Fruit fly (Drosophila melanogaster): ENCODE data around the gene eIF2beta.

eIF2beta gene

DNA sequence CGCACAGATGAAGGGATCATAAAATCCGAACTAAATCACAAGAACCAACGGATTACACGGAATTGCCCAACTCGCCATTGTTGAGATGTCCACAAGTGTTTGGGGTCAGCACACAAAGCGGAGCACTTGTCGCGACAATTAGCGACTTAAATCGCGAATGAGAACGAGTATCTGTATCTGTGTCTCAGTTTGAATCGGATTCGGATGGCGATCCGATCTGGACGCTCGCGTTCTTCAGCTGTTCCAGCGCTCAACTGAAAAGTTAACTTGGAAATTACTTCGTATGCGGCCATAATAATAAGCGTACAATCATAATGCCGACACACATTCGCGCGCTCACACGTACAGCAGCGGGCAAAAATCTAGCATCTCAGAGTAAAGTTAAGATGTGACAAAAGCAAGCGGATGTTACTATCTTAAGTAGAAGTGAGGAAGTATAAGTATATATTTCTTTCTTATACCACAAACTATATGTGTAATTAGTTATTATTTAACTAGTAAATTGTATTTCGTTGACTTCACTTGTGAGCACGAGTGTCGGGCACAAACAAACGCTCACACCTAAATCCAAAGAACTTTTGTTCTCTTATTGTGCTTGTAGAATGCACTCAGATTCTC, 36.0 kb downstream of the eIF2beta start, which contains the start of gene CG10660 (continued):
- TF ChIP-seq Fer2 (tag; optimal IDR thresholded peaks at IDR 0.05) (no peak), klu (GFP tag; IDR thresholded peaks at IDR 0.05) (peak; percentile 23; the same call in 1 of the 2 replicates), Deaf1 (tag; optimal IDR thresholded peaks at IDR 0.05) (peak; percentile 80), CG10462 (GFP tag; optimal IDR thresholded peaks at IDR 0.05) (peak; percentile 43), CG8765 (GFP tag; IDR thresholded peaks at IDR 0.05) (peak; percentile 42; the same call in 1 of the 2 replicates), hkb (optimal IDR thresholded peaks at IDR 0.05) (no peak), hkb (GFP tag; IDR thresholded peaks at IDR 0.05) (peak; percentile 95), caup (GFP tag; optimal IDR thresholded peaks at IDR 0.05; ENCODE audit: severe bottlenecking) (peak; percentile 78), Opbp (GFP tag; IDR thresholded peaks at IDR 0.05; ENCODE audit: partially characterized antibody) (no peak), CG4617 (GFP tag; optimal IDR thresholded peaks at IDR 0.05; ENCODE audit: borderline replicate concordance) (peak; percentile 20), gsb (GFP tag; IDR thresholded peaks at IDR 0.05) (peak; percentile 65), gro (GFP tag; optimal IDR thresholded peaks at IDR 0.05) (no peak), CG9817 (tag; optimal IDR thresholded peaks at IDR 0.05) (peak; percentile 74), CG2678 (tag; optimal IDR thresholded peaks at IDR 0.05) (peak; percentile 86), ttk (GFP tag; IDR thresholded peaks at IDR 0.05) (peak; percentile 80), pita (GFP tag; optimal IDR thresholded peaks at IDR 0.05) (no peak), CG6791 (GFP tag; IDR thresholded peaks at IDR 0.05; ENCODE audit: partially characterized antibody) (no peak), zen2 (GFP tag; IDR thresholded peaks at IDR 0.05; ENCODE audit: partially characterized antibody) (no peak), Asciz (GFP tag; optimal IDR thresholded peaks at IDR 0.05) (peak; percentile 91), shn (GFP tag; optimal IDR thresholded peaks at IDR 0.05) (peak; percentile 22), CG4854 (GFP tag; optimal IDR thresholded peaks at IDR 0.05) (peak; percentile 77), Camta (GFP tag; optimal IDR thresholded peaks at IDR 0.05) (peak; percentile 49), CG7556 (GFP tag; optimal IDR thresholded peaks at IDR 0.05) (peak; percentile 91), CG34224 (GFP tag; IDR thresholded peaks at IDR 0.05; ENCODE audit: partially characterized antibody) (no peak), bigmax (GFP tag; optimal IDR thresholded peaks at IDR 0.05) (no peak), slou (GFP tag; optimal IDR thresholded peaks at IDR 0.05) (no peak), vnd (GFP tag; IDR thresholded peaks at IDR 0.05; ENCODE audit: partially characterized antibody) (no peak), aop (GFP tag; IDR thresholded peaks at IDR 0.05) (0 out of 2 replicates have a peak, but pooled peaks have one; percentile 39), maf-S (GFP tag; optimal IDR thresholded peaks at IDR 0.05) (peak; percentile 55), CkIIα-i1 (GFP tag; IDR thresholded peaks at IDR 0.05) (peak; percentile 19; the same call in 1 of the 2 replicates), MBD-R2 (GFP tag; IDR thresholded peaks at IDR 0.05) (peak; percentile 54; the same call in 1 of the 2 replicates), btn (GFP tag; optimal IDR thresholded peaks at IDR 0.05) (peak; percentile 64), jumu (GFP tag; optimal IDR thresholded peaks at IDR 0.05) (peak; percentile 42), lab (GFP tag; optimal IDR thresholded peaks at IDR 0.05) (peak; percentile 91), CG11695 (GFP tag; IDR thresholded peaks at IDR 0.05) (peak; percentile 87), Hmr (GFP tag; optimal IDR thresholded peaks at IDR 0.05) (peak; percentile 89), Lpt (GFP tag; optimal IDR thresholded peaks at IDR 0.05) (no peak), Ets65A (GFP tag) (peak; percentile 95), CG17802 (tag; optimal IDR thresholded peaks at IDR 0.05) (peak; percentile 65), gce (GFP tag; IDR thresholded peaks at IDR 0.05) (peak; percentile 84), CG15073 (GFP tag; optimal IDR thresholded peaks at IDR 0.05) (peak; percentile 22), fd102C (GFP tag; optimal IDR thresholded peaks at IDR 0.05) (no peak), sr (GFP tag; IDR thresholded peaks at IDR 0.05) (no peak), Oaz (GFP tag; IDR thresholded peaks at IDR 0.05) (peak; percentile 76), Eip74EF (GFP tag; optimal IDR thresholded peaks at IDR 0.05) (peak in 1 of 2 experiments; percentile 87), CG12659 (GFP tag; optimal IDR thresholded peaks at IDR 0.05) (peak; percentile 84), CG17612 (GFP tag; IDR thresholded peaks at IDR 0.05) (peak; percentile 64; the same call in 1 of the 2 replicates), Hr3 (GFP tag; optimal IDR thresholded peaks at IDR 0.05) (peak; percentile 87), YL-1 (GFP tag; optimal IDR thresholded peaks at IDR 0.05) (no peak)
